Worm (Caenorhabditis elegans) whole organism, midembryonic: ENCODE data around the gene F45H10.5.

ENCODE experiments used
- T22C8.4 ChIP-seq: fragments of 200-800 bp; sonication (Bioruptor generic); IDR thresholded peaks from 2 replicates; pipeline ENCODE4 v1.3.6; 2022; ENCODE audit warnings: missing genetic modification characterization, missing compliant biosample characterization
- cog-1 ChIP-seq: sonication (generic microtip); optimal IDR thresholded peaks from 2 replicates; lab custom pipeline; 2016; ENCODE audit warnings: missing genetic modification characterization, missing compliant biosample characterization
- flt-1 ChIP-seq: fragments of 200-800 bp; sonication (Bioruptor generic); IDR thresholded peaks from 2 replicates; pipeline ENCODE4 v1.3.6; 2022; ENCODE audit warnings: missing genetic modification characterization, missing compliant biosample characterization
- med-1 ChIP-seq: sonication (generic microtip); optimal IDR thresholded peaks from 2 replicates; lab custom pipeline; 2017; ENCODE audit warnings: missing genetic modification characterization, mild to moderate bottlenecking, missing compliant biosample characterization, antibody characterized with exemption, missing genetic modification reagents; ENCODE audit not compliant: insufficient read depth
- tab-1 ChIP-seq: fragments of 200-800 bp; sonication (Bioruptor generic); IDR thresholded peaks from 2 replicates; pipeline ENCODE4 v1.3.6; 2022; ENCODE audit warnings: missing genetic modification characterization, missing compliant biosample characterization
- ztf-29 ChIP-seq: fragments of 200-800 bp; sonication (Bioruptor generic); IDR thresholded peaks from 2 replicates; pipeline ENCODE4 v1.3.6; 2022; ENCODE audit warnings: missing genetic modification reagents, missing genetic modification characterization, missing compliant biosample characterization

DNA sequence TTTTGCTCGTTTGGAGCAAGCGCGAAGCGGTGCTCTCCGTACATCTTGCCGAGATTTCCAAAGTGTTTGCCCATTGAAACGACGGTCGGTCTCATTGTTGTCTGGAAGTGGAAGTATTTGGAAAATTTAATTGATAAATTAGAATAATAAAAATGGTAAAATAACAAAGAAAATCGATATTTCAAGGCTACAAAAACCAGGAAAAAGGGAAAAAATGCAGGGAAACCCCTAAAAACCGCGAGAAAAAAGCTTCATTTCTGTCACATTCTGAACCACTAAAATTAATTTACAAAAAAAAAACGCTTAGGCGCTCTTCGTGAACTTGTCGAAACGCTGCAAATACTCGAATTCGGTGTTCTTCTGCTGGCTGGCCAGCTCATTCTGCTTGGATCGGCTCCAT is 8.7 kb upstream of the F45H10.5 start, which contains the start of gene F45H10.2:
- no peak for TF ChIP-seq ztf-29 (GFP tag; lab: Robert Waterston, UW)
- no peak for TF ChIP-seq tab-1 (GFP tag; lab: Robert Waterston, UW)
- TF ChIP-seq flt-1 (GFP tag; lab: Robert Waterston, UW) = no peak
- no peak for TF ChIP-seq med-1 (GFP tag; lab: Kevin White, UChicago)
- no peak for TF ChIP-seq cog-1 (tag; lab: Kevin White, UChicago)
- no peak for TF ChIP-seq T22C8.4 (GFP tag; lab: Robert Waterston, UW)
